Fruit fly (Drosophila melanogaster): Measurements from ENCODE around the gene CG18259.

CG18259 gene

DNA sequence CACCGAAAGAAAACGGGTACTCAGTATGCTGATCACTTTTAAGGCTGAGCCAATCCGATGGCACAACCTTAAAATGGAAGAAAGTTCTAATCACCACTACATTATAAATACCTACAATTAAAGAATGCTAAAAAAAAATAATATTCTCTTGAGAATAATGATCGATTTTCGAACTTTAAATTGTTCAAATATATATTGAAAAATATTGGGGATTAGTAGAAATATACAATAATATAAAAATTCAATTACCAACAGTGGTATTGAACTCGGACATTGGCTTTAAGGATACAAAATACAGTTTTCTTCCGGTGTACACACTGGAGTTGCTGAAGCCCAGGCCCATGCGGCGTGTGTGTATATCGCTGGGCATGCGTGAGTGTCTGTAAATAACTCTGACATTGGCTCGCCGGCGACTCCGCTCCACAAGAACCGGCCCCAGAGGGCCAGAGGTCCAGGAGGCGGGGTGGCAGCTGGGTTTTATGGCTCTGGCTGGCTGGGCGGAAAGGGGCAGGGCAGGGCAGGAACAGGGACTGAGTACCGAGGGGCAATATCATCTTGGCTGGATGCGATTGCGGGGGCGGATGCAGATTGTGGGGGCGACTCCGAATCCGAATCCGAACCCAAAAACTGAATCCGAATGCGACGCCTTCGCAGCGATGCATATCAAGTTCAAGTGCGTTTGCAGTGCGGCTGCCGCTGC, 7.3 kb downstream of the CG18259 start (continued):
- TF ChIP-seq CG13424 (tag; optimal IDR thresholded peaks at IDR 0.05), result peak; percentile 74
- no peak for TF ChIP-seq mirr (GFP tag; optimal IDR thresholded peaks at IDR 0.05)

DNA sequence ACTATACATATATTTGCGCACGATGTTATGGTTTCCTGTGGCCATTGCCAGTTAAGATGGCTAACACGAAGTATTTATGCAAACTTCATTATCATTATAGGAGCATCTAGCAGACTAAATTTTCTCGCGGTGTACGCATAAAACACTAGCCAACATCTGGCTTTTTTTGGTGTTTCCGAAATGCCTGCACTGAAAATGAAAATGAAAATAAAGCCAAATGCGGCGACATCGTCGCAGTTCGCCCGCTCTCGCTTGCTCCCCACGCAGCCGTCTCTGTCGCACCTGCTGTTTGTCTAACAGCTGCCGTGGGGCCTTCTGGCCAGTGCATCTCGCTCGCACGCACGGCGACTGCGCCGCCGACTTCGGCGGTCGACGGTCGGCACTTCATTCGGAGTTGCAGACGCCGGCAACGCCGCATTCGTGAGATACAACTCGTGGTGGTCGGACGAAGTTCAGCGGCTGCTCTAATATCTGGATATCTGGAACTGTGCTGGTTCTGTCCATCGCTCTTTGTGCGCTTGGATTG, 8.4 kb downstream of the CG18259 start, which contains the start of gene CG6891:
Gene CG6891, plus strand, starts transcription at position 411 of the 526 bp plus-strand sequence.
- no peak for TF ChIP-seq CG12236 (GFP tag; optimal IDR thresholded peaks at IDR 0.05)
- TF ChIP-seq CG3163 (GFP tag; optimal IDR thresholded peaks at IDR 0.05), result no peak
- peak; percentile 21 for TF ChIP-seq CG8388 (GFP tag; optimal IDR thresholded peaks at IDR 0.05)
- peak; percentile 43; the same call in 1 of the 3 replicates for TF ChIP-seq so (GFP tag; IDR thresholded peaks at IDR 0.05)
- TF ChIP-seq twi (tag; optimal IDR thresholded peaks at IDR 0.05), result peak; percentile 27
- no peak for TF ChIP-seq CG31388 (GFP tag; optimal IDR thresholded peaks at IDR 0.05)
- TF ChIP-seq pros (GFP tag; optimal IDR thresholded peaks at IDR 0.05), result no peak
- TF ChIP-seq Sox100B (GFP tag; optimal IDR thresholded peaks at IDR 0.05), result no peak
- no peak for TF ChIP-seq Fer1 (GFP tag; optimal IDR thresholded peaks at IDR 0.05)
- peak; percentile 14; the same call in 1 of the 2 replicates for TF ChIP-seq slbo (GFP tag; IDR thresholded peaks at IDR 0.05)
- TF ChIP-seq CG30403 (GFP tag; optimal IDR thresholded peaks at IDR 0.05), result peak; percentile 43
- no peak for TF ChIP-seq zen (tag; optimal IDR thresholded peaks at IDR 0.05)
- TF ChIP-seq Gug (GFP tag; IDR thresholded peaks at IDR 0.05), result no peak
- TF ChIP-seq tup (GFP tag; optimal IDR thresholded peaks at IDR 0.05), result no peak
- TF ChIP-seq lilli (GFP tag; optimal IDR thresholded peaks at IDR 0.05), result no peak
- TF ChIP-seq Antp (GFP tag; optimal IDR thresholded peaks at IDR 0.05), result peak; percentile 39
- TF ChIP-seq sima (GFP tag; optimal IDR thresholded peaks at IDR 0.05), result no peak
- no peak for TF ChIP-seq fu2 (GFP tag; optimal IDR thresholded peaks at IDR 0.05)
- TF ChIP-seq slou (GFP tag; optimal IDR thresholded peaks at IDR 0.05), result no peak
- no peak for TF ChIP-seq ttk (GFP tag; IDR thresholded peaks at IDR 0.05)
- no peak for TF ChIP-seq CG12744 (GFP tag; optimal IDR thresholded peaks at IDR 0.05)
- peak; percentile 52 for TF ChIP-seq bbx (GFP tag; IDR thresholded peaks at IDR 0.05; ENCODE audit: partially characterized antibody)
- peak; percentile 46 for TF ChIP-seq CG9727 (GFP tag; optimal IDR thresholded peaks at IDR 0.05)
- no peak for TF ChIP-seq hbn (GFP tag; IDR thresholded peaks at IDR 0.05; ENCODE audit: partially characterized antibody)
- no peak for TF ChIP-seq wek (GFP tag; optimal IDR thresholded peaks at IDR 0.05)
- no peak; the same call in 2 of the 3 replicates for TF ChIP-seq CG34224 (GFP tag; IDR thresholded peaks at IDR 0.05; ENCODE audit: partially characterized antibody)
- peak; percentile 42 for TF ChIP-seq CG7839 (tag; optimal IDR thresholded peaks at IDR 0.05)
- TF ChIP-seq chm (GFP tag; IDR thresholded peaks at IDR 0.05), result peak; percentile 63
- TF ChIP-seq Hand (GFP tag; optimal IDR thresholded peaks at IDR 0.05), result no peak
- no peak for TF ChIP-seq CHES-1-like (GFP tag; optimal IDR thresholded peaks at IDR 0.05)
- TF ChIP-seq wdn (GFP tag; IDR thresholded peaks at IDR 0.05), result no peak
- no peak for TF ChIP-seq CG1647 (GFP tag; optimal IDR thresholded peaks at IDR 0.05)
- no peak for TF ChIP-seq CrebB (tag; optimal IDR thresholded peaks at IDR 0.05)
- no peak for TF ChIP-seq CG4820 (GFP tag; optimal IDR thresholded peaks at IDR 0.05)
- TF ChIP-seq Mrtf (GFP tag; IDR thresholded peaks at IDR 0.05), result no peak
- 0 out of 2 replicates have a peak, but pooled peaks have one; percentile 17 for TF ChIP-seq CG10959 (GFP tag; IDR thresholded peaks at IDR 0.05)
- peak; percentile 20 for TF ChIP-seq Atf3 (GFP tag; optimal IDR thresholded peaks at IDR 0.05)
- TF ChIP-seq gt (GFP tag; IDR thresholded peaks at IDR 0.05), result no peak
- TF ChIP-seq tx (GFP tag; optimal IDR thresholded peaks at IDR 0.05), result no peak
- peak; percentile 48; the same call in 1 of the 2 replicates for TF ChIP-seq CG5953 (GFP tag; IDR thresholded peaks at IDR 0.05)
- TF ChIP-seq CG11560 (tag; IDR thresholded peaks at IDR 0.05), result no peak
- peak; percentile 49 for TF ChIP-seq da (GFP tag; optimal IDR thresholded peaks at IDR 0.05)
- TF ChIP-seq CG4707 (GFP tag; optimal IDR thresholded peaks at IDR 0.05), result no peak
- no peak for TF ChIP-seq Spps (tag; optimal IDR thresholded peaks at IDR 0.05)
- no peak for TF ChIP-seq fd102C (GFP tag; optimal IDR thresholded peaks at IDR 0.05)
- no peak for TF ChIP-seq CG10147 (GFP tag; optimal IDR thresholded peaks at IDR 0.05)

Measured in whole organism, embryonic.